Worm (Caenorhabditis elegans) whole organism, L2 larva: ENCODE results near the gene nlp-34.

ENCODE experiments used
- F13H6.1 ChIP-seq: sonication (generic microtip); optimal IDR thresholded peaks from 2 replicates; lab custom pipeline; 2016; ENCODE audit warnings: missing genetic modification characterization, missing compliant biosample characterization
- Y55F3AM.14 ChIP-seq: fragments of 200-800 bp; sonication (Bioruptor generic); optimal IDR thresholded peaks from 2 replicates; lab custom pipeline; 2018; ENCODE audit warnings: mild to moderate bottlenecking, missing genetic modification characterization, missing compliant biosample characterization
- ZK546.5 ChIP-seq: sonication (generic microtip); optimal IDR thresholded peaks from 2 replicates; lab custom pipeline; 2017; ENCODE audit warnings: missing biosample characterization, missing genetic modification characterization
- blmp-1 ChIP-seq: sonication (generic microtip); optimal IDR thresholded peaks from 2 replicates; lab custom pipeline; 2017; ENCODE audit warnings: missing genetic modification characterization, mild to moderate bottlenecking, missing compliant biosample characterization, antibody characterized with exemption, moderate library complexity; ENCODE audit not compliant: insufficient read depth
- ceh-16 ChIP-seq: fragments of 150-350 bp; optimal IDR thresholded peaks from 2 replicates; lab custom pipeline; 2014; ENCODE audit warnings: missing biosample characterization, missing genetic modification characterization
- dmd-4 ChIP-seq: sonication (generic microtip); optimal IDR thresholded peaks from 2 replicates; lab custom pipeline; 2017; ENCODE audit warnings: missing biosample characterization, missing genetic modification characterization
- fos-1 ChIP-seq: fragments of 150-350 bp; optimal IDR thresholded peaks from 2 replicates; lab custom pipeline; 2014; ENCODE audit warnings: missing biosample characterization, missing genetic modification characterization
- gmeb-1 ChIP-seq: fragments of 150-350 bp; optimal IDR thresholded peaks from 2 replicates; lab custom pipeline; 2014; ENCODE audit warnings: missing biosample characterization, missing genetic modification characterization
- lsy-2 ChIP-seq, 2 experiments: fragments of 150-350 bp in 1 of 2; sonication (generic microtip) in 1 of 2; optimal IDR thresholded peaks; 2 replicates each; lab custom pipeline; 2014 to 2017; ENCODE audit warnings: missing biosample characterization in 2 of 2, missing genetic modification characterization in 2 of 2
- mab-5 ChIP-seq: fragments of 150-350 bp; optimal IDR thresholded peaks from 2 replicates; lab custom pipeline; 2014; ENCODE audit warnings: missing biosample characterization, missing genetic modification characterization
- mdl-1 ChIP-seq, 2 experiments: fragments of 150-350 bp in 1 of 2; sonication (generic microtip) in 1 of 2; optimal IDR thresholded peaks; 2 replicates each; lab custom pipeline; 2017; ENCODE audit warnings: missing biosample characterization in 2 of 2, missing genetic modification characterization in 2 of 2
- nhr-10 ChIP-seq: sonication (generic microtip); optimal IDR thresholded peaks from 2 replicates; lab custom pipeline; 2017; ENCODE audit warnings: missing biosample characterization, missing genetic modification characterization
- nhr-11 ChIP-seq: fragments of 150-350 bp; optimal IDR thresholded peaks from 2 replicates; lab custom pipeline; 2014; ENCODE audit warnings: missing biosample characterization, missing genetic modification characterization
- nhr-23 ChIP-seq: fragments of 150-350 bp; optimal IDR thresholded peaks from 2 replicates; lab custom pipeline; 2014; ENCODE audit warnings: missing biosample characterization, missing genetic modification reagents, missing genetic modification characterization
- nhr-25 ChIP-seq: fragments of 150-350 bp; sonication (generic microtip); optimal IDR thresholded peaks from 3 replicates; lab custom pipeline; 2014; ENCODE audit warnings: missing biosample characterization, missing genetic modification characterization
- nhr-6 ChIP-seq: fragments of 150-350 bp; optimal IDR thresholded peaks from 2 replicates; lab custom pipeline; 2014; ENCODE audit warnings: missing biosample characterization, missing genetic modification characterization
- nhr-77 ChIP-seq: fragments of 150-350 bp; optimal IDR thresholded peaks from 2 replicates; lab custom pipeline; 2014; ENCODE audit warnings: missing biosample characterization, missing genetic modification characterization
- peb-1 ChIP-seq: fragments of 150-350 bp; optimal IDR thresholded peaks from 2 replicates; lab custom pipeline; 2014; ENCODE audit warnings: missing biosample characterization, missing genetic modification characterization
- sem-4 ChIP-seq: fragments of 150-350 bp; optimal IDR thresholded peaks from 2 replicates; lab custom pipeline; 2014; ENCODE audit warnings: missing biosample characterization, missing genetic modification reagents, missing genetic modification characterization
- skn-1 ChIP-seq: sonication (generic microtip); optimal IDR thresholded peaks from 2 replicates; lab custom pipeline; 2017; ENCODE audit warnings: missing biosample characterization, missing genetic modification characterization
- sma-3 ChIP-seq: sonication (generic microtip); optimal IDR thresholded peaks from 2 replicates; lab custom pipeline; 2016; ENCODE audit warnings: missing genetic modification reagents, missing genetic modification characterization, missing compliant biosample characterization
- snpc-4 ChIP-seq: fragments of 150-350 bp; optimal IDR thresholded peaks from 2 replicates; lab custom pipeline; 2014; ENCODE audit warnings: missing biosample characterization, missing genetic modification characterization
- unc-39 ChIP-seq: fragments of 150-350 bp; optimal IDR thresholded peaks from 2 replicates; lab custom pipeline; 2014; ENCODE audit warnings: missing biosample characterization, missing genetic modification characterization
- unc-62 ChIP-seq: fragments of 150-350 bp; optimal IDR thresholded peaks from 2 replicates; lab custom pipeline; 2014; ENCODE audit warnings: missing biosample characterization, missing genetic modification reagents, missing genetic modification characterization
- ztf-1 ChIP-seq: fragments of 200-800 bp; sonication (Bioruptor generic); conservative IDR thresholded peaks from 2 replicates; pipeline ENCODE4 v1.3.6; 2022; ENCODE audit warnings: missing genetic modification characterization, missing compliant biosample characterization

The nlp-34 gene

DNA sequence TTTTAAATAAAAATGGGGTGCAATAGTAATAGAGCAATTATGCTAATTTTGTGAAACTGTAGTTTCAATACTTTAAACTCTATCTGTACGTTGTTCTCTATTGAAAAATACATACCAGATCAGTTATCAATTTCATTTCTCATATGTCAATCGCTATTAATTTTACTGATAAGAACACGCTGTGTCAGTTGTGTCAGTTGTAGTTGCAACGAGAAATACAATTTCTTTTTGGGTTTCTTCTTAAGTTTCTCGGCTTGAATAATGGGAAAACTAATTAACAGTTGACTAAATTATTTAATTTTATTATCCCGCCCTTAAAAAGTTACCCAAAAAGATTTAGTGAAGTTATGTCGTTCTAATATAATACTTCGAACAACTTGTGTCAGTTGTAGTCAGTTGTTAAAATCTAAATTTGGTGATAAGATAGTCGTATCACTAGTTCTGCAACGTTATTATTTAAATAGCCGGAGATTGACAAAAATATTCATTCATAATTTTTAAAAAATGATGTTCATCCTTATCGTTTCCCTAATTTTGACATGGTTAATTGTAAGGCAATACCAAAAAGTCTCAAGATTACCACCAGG, 42.9 kb downstream of the nlp-34 start, which contains the start of gene cyp-35A5:
Gene cyp-35A5, plus strand, starts transcription at position 435 of the 587 bp plus-strand sequence.
- TF ChIP-seq ztf-1 (GFP tag; lab: Robert Waterston, UW) (no peak), ceh-16 (tag; lab: Kevin White, UChicago) (no peak), mdl-1 (tag; optimal IDR thresholded peaks at IDR 0.05; lab: Kevin White, UChicago) (no peak), fos-1 (tag; lab: Kevin White, UChicago) (peak; percentile 7), mab-5 (tag; lab: Kevin White, UChicago) (no peak)
- TF ChIP-seq, all 48 proteins: peak for 1

DNA sequence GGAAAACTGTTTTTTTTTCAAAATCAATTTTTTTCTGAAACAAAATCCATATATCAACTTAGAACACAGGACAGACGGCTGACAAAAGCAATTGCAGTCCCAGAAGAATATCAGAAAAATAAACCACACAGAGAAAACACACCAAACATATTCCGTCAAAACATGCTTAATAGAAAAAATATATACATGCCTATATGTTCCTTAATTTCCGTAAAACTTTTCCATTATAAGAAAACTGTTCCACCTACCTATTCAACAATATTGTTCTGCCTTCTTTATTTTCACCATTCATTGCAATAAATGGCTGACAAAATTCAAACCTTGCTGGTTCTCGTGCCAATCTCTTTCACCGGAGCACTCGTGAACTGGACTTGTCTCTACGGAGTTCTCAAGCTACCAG, 47.6 kb downstream of the nlp-34 start, which contains the start of gene srx-63:
Gene srx-63, plus strand, starts transcription at position 301 of the 400 bp plus-strand sequence.
- TF ChIP-seq sma-3 (GFP tag; lab: Kevin White, UChicago) (no peak), skn-1 (tag; lab: Kevin White, UChicago) (no peak), dmd-4 (tag; lab: Kevin White, UChicago) (no peak), nhr-77 (tag; lab: Kevin White, UChicago) (no peak), gmeb-1 (no peak), ZK546.5 (no peak), ztf-1 (GFP tag; lab: Robert Waterston, UW) (no peak), peb-1 (tag; lab: Kevin White, UChicago) (no peak), nhr-25 (no peak), nhr-23 (tag; lab: Kevin White, UChicago) (no peak), lsy-2 (tag; optimal IDR thresholded peaks at IDR 0.05; lab: Kevin White, UChicago) (no peak), blmp-1 (tag; lab: Kevin White, UChicago) (no peak), nhr-10 (tag; lab: Kevin White, UChicago) (no peak), sem-4 (no peak), F13H6.1 (tag; lab: Kevin White, UChicago) (no peak), unc-62 (GFP tag; lab: Kevin White, UChicago) (no peak), unc-39 (tag; lab: Kevin White, UChicago) (no peak)

- TF ChIP-seq nhr-6 (tag; lab: Kevin White, UChicago) (no peak), sem-4 (no peak), nhr-11 (tag; lab: Kevin White, UChicago) (no peak), Y55F3AM.14 (no peak), snpc-4 (no peak), gmeb-1 (no peak)
Observed at ce11 chrV:3929099-3929498, 49.8 kb downstream of the nlp-34 start, which contains the start of gene srx-64. srx-64 (plus strand) TSS chrV:3929399.
